Worm (Caenorhabditis elegans) whole organism, L4/young adult: ENCODE data around the gene srw-97.
"Not testable (repeated sequence)": the region's sequence is repeated elsewhere in the genome, so short reads cannot be mapped to it uniquely, and the experiment has no call there.

ENCODE experiments used
- W03F9.2 ChIP-seq: fragments of 150-350 bp; optimal IDR thresholded peaks from 2 replicates; lab custom pipeline; 2014; ENCODE audit warnings: missing biosample characterization, missing genetic modification characterization
- dao-5 ChIP-seq: sonication (generic microtip); optimal IDR thresholded peaks from 2 replicates; lab custom pipeline; 2016; ENCODE audit warnings: missing genotype, missing genetic modification characterization, moderate library complexity, missing compliant biosample characterization
- him-1 ChIP-seq: sonication (generic microtip); optimal IDR thresholded peaks from 2 replicates; lab custom pipeline; 2016; ENCODE audit warnings: missing genotype, missing genetic modification reagents, missing genetic modification characterization, missing compliant biosample characterization

srw-97 gene

ce11 chrII:1648768-1649167 is 20.0 kb downstream of the srw-97 start, which contains the start of gene fbxb-21:
Gene fbxb-21, minus strand, starts transcription at chrII:1648868.
- TF ChIP-seq dao-5 (tag; lab: Kevin White, UChicago) (no peak), him-1 (tag; lab: Kevin White, UChicago) (no peak), W03F9.2 (tag; lab: Kevin White, UChicago) (no peak)

DNA sequence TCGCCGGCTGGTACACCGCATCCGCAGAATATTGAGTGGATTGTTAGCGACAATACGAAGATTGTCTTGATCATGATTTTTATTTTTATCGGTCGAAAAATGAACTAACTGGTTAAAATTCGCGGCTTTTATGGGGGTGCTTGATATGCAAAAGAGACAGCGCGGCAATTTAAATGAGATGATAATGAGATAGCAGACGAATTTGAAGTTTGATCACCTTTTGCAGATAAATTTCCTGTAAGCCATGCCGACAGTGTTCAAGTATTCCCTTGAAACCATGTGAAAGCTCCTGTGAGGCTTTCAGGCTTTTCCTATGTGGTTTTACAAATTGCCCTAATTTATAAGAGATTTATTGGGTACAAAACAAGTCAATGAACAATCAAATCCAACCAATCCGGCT is 22.6 kb downstream of the srw-97 start, which contains the start of gene ZC204.17:
Gene ZC204.17, minus strand, starts transcription at position 101 of the 400 bp plus-strand sequence.
- TF ChIP-seq dao-5 (tag; lab: Kevin White, UChicago): no peak
- TF ChIP-seq him-1 (tag; lab: Kevin White, UChicago): no peak
- TF ChIP-seq W03F9.2 (tag; lab: Kevin White, UChicago): no peak

DNA sequence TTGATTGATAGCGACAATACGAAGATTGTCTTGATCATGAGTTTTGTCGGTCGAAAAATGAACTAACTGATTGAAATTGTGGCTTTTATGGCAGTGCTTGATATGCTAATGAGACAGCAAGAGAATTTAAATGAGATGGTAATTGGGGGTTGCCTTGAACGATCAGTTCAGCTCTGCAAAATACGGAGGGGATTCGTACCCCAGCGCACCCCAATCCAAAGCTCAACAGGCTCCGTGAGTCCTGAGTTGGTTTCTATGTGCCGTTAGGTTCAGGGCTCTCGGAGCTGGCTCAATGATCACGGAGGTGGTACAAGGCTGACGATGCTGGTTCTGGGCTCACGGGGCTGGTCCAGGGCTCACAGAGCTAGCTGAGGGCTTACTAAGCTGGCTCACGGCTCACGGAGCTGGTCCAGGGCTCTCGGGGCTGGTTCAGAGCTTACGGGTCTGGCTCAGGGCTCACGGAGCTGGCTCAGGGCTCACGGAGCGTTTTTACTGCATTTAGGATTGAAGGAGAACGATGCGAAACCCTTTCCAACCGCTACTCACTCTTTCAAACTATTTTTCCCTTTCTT is 23.9 kb downstream of the srw-97 start, which contains the start of gene ZC204.6:
Gene ZC204.6, minus strand, starts transcription at position 51 of the 572 bp plus-strand sequence.
- TF ChIP-seq him-1 (tag; lab: Kevin White, UChicago) (no peak), dao-5 (tag; lab: Kevin White, UChicago) (no peak), W03F9.2 (tag; lab: Kevin White, UChicago) (no peak)

- TF ChIP-seq him-1 (tag; lab: Kevin White, UChicago) (no peak), dao-5 (tag; lab: Kevin White, UChicago) (no peak), W03F9.2 (tag; lab: Kevin White, UChicago) (no peak)
Observed at ce11 chrII:1640496-1640895, 28.3 kb downstream of the srw-97 start, which contains the start of gene srh-72. Gene srh-72, minus strand, starts transcription at chrII:1640596.

- not testable (repeated sequence) for TF ChIP-seq W03F9.2, him-1, dao-5 (tag; lab: Kevin White, UChicago)
Observed at ce11 chrII:1636392-1636791, 32.4 kb downstream of the srw-97 start, which contains the start of gene srg-20. Gene srg-20, plus strand, starts transcription at chrII:1636692.

- TF ChIP-seq dao-5 (tag; lab: Kevin White, UChicago): no peak
- no peak for TF ChIP-seq W03F9.2 (tag; lab: Kevin White, UChicago)
- TF ChIP-seq him-1 (tag; lab: Kevin White, UChicago): no peak
Observed at ce11 chrII:1635969-1636368, 32.8 kb downstream of the srw-97 start.

ce11 chrII:1633490-1633889 is 35.3 kb downstream of the srw-97 start, which contains the start of gene C08E3.1:
Gene C08E3.1, plus strand, starts transcription at chrII:1633790.
- TF ChIP-seq W03F9.2, him-1, dao-5 (tag; lab: Kevin White, UChicago): not testable (repeated sequence)

DNA sequence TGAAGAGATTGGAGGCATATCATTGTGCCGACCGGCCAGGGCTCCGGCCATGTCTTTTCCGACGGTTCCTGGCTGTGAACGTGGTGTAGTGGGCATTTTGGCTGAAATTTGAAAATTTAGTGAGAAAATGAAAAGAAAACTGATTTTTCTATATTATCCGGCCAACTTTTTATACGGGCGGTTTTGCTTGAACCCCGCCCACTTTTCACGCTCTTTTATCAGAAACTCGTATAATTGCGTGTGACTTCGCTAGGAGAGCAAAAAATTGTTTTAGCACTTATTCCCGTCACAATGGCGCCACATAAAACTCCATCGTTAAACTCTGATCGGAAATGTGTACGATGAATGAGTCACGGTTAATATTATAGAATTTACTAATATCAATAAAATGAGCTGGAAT is 36.6 kb downstream of the srw-97 start, which contains the start of gene C08E3.13:
Gene C08E3.13, minus strand, starts transcription at position 101 of the 400 bp plus-strand sequence.
- not testable (repeated sequence) for TF ChIP-seq dao-5, him-1, W03F9.2 (tag; lab: Kevin White, UChicago)

ce11 chrII:1627783-1628182 is 41.0 kb downstream of the srw-97 start, which contains the start of gene C08E3.15:
Gene C08E3.15, minus strand, starts transcription at chrII:1627883.
- not testable (repeated sequence) for TF ChIP-seq dao-5, him-1, W03F9.2 (tag; lab: Kevin White, UChicago)

DNA sequence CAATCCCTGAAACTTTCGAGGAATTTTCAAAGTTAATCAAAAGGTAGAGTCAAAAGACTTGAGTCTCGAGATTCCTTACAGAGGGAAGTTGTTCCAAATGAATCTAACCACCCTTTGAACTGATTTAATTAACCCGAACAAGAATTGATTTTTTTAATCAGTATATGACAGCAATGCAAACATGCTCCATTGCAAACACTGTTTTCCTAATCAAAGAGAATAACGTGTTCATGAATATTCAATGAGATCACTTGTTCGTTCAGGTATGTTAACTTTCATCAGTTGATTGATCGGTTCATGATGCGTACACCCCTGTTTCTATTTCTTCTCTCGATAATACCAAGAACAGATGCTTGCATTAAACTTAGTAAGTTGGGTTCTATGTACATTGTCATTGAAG is 43.1 kb downstream of the srw-97 start, which contains the start of gene C08E3.14:
Gene C08E3.14, plus strand, starts transcription at position 301 of the 400 bp plus-strand sequence.
- TF ChIP-seq W03F9.2 (tag; lab: Kevin White, UChicago) (no peak), dao-5 (tag; lab: Kevin White, UChicago) (no peak), him-1 (tag; lab: Kevin White, UChicago) (no peak)

DNA sequence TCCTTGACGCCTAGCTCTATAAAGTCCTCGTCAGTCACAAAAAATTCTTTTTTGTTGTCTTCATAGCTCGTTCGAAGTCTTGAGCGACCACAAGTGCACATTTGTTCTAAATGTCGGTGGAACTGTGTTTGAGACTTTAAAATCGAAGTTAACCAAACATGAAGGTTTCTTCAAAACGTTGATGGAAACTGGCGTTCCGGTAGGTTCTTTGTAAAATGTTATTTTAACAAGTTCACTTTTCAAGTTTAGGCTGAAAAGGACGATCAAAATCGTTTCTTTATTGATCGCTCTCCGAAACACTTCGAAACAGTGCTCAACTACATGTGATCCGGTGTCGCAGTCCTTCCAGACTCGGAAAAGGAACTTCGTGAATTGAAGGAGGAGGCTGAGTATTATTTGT is 44.2 kb downstream of the srw-97 start, which contains the start of gene fbxa-160:
Gene fbxa-160, minus strand, starts transcription at position 101 of the 400 bp plus-strand sequence.
- no peak for TF ChIP-seq him-1 (tag; lab: Kevin White, UChicago)
- no peak for TF ChIP-seq dao-5 (tag; lab: Kevin White, UChicago)
- TF ChIP-seq W03F9.2 (tag; lab: Kevin White, UChicago): no peak

- TF ChIP-seq W03F9.2 (tag; lab: Kevin White, UChicago): no peak
Observed at ce11 chrII:1621795-1622194, 47.0 kb downstream of the srw-97 start.

- TF ChIP-seq dao-5 (tag; lab: Kevin White, UChicago): no peak
- no peak for TF ChIP-seq him-1 (tag; lab: Kevin White, UChicago)
- no peak for TF ChIP-seq W03F9.2 (tag; lab: Kevin White, UChicago)
Observed at ce11 chrII:1621180-1621579, 47.6 kb downstream of the srw-97 start, which contains the start of gene fbxa-158. Gene fbxa-158, minus strand, starts transcription at chrII:1621280.
